Fruit fly (Drosophila melanogaster) whole organism, embryonic: ENCODE measurements around the gene Rpp30.

Experiments used
- ATbp ChIP-seq: fragments of 200-800 bp; sonication (Bioruptor generic); optimal IDR thresholded peaks from 2 replicates; lab custom pipeline; 2017; ENCODE audit warnings: missing biosample characterization, mild to moderate bottlenecking, missing genetic modification characterization, missing genetic modification reagents
- Bdp1 ChIP-seq: fragments of 200-800 bp; sonication (Bioruptor generic); optimal IDR thresholded peaks from 3 replicates; lab custom pipeline; 2016; ENCODE audit warnings: missing biosample characterization, missing genetic modification characterization
- BtbVII ChIP-seq: fragments of 200-800 bp; sonication (Bioruptor generic); optimal IDR thresholded peaks from 3 replicates; lab custom pipeline; 2017; ENCODE audit warnings: missing biosample characterization, mild to moderate bottlenecking, missing genetic modification characterization
- CG10431 ChIP-seq: fragments of 200-800 bp; sonication (Bioruptor generic); optimal IDR thresholded peaks from 3 replicates; lab custom pipeline; 2018; ENCODE audit warnings: missing biosample characterization, mild to moderate bottlenecking, missing genetic modification characterization
- CG11085 ChIP-seq: fragments of 200-800 bp; sonication (Bioruptor generic); IDR thresholded peaks from 2 replicates; pipeline ENCODE4 v1.3.6; 2022; ENCODE audit warnings: missing biosample characterization, missing genetic modification characterization
- CG12155 ChIP-seq: fragments of 200-800 bp; sonication (Bioruptor generic); optimal IDR thresholded peaks from 3 replicates; lab custom pipeline; 2016; ENCODE audit warnings: missing biosample characterization, missing genetic modification characterization
- CG12769 ChIP-seq: fragments of 200-800 bp; sonication (Bioruptor generic); optimal IDR thresholded peaks from 2 replicates; lab custom pipeline; 2019; ENCODE audit warnings: missing biosample characterization, mild to moderate bottlenecking, missing genetic modification characterization, moderate library complexity
- CG1603 ChIP-seq: fragments of 200-800 bp; sonication (Bioruptor generic); optimal IDR thresholded peaks from 2 replicates; lab custom pipeline; 2019; ENCODE audit warnings: missing biosample characterization, mild to moderate bottlenecking, missing genetic modification characterization, moderate library complexity
- CG16779 ChIP-seq: fragments of 200-800 bp; sonication (Bioruptor generic); IDR thresholded peaks from 2 replicates; pipeline ENCODE4 v1.3.6; 2022; ENCODE audit warnings: missing biosample characterization, missing genetic modification characterization
- CG1792 ChIP-seq: fragments of 200-800 bp; sonication (Bioruptor generic); optimal IDR thresholded peaks from 2 replicates; lab custom pipeline; 2016; ENCODE audit warnings: missing biosample characterization, missing genetic modification characterization
- CG2199 ChIP-seq: fragments of 200-800 bp; sonication (Bioruptor generic); IDR thresholded peaks from 3 replicates; pipeline ENCODE4 v1.3.6; 2022; ENCODE audit warnings: missing biosample characterization, missing genetic modification characterization
- CG2712 ChIP-seq: fragments of 200-800 bp; optimal IDR thresholded peaks from 3 replicates; lab custom pipeline; 2019; ENCODE audit warnings: missing biosample characterization, mild to moderate bottlenecking, missing genetic modification characterization, moderate library complexity
- CG33213 ChIP-seq: fragments of 200-800 bp; sonication (Bioruptor generic); optimal IDR thresholded peaks from 3 replicates; lab custom pipeline; 2016; ENCODE audit warnings: missing biosample characterization, missing genetic modification characterization
- CG3407 ChIP-seq: fragments of 200-800 bp; sonication (Bioruptor generic); optimal IDR thresholded peaks from 2 replicates; lab custom pipeline; 2018; ENCODE audit warnings: missing biosample characterization, mild to moderate bottlenecking, missing genetic modification characterization
- CG4707 ChIP-seq: fragments of 200-800 bp; sonication (Bioruptor generic); optimal IDR thresholded peaks from 2 replicates; lab custom pipeline; 2018; ENCODE audit warnings: missing biosample characterization, mild to moderate bottlenecking, missing genetic modification characterization, moderate library complexity
- CG7271 ChIP-seq: fragments of 200-800 bp; sonication (Bioruptor generic); optimal IDR thresholded peaks from 2 replicates; lab custom pipeline; 2018; ENCODE audit warnings: missing biosample characterization, mild to moderate bottlenecking, missing genetic modification characterization, moderate library complexity
- CG7357 ChIP-seq: fragments of 200-800 bp; sonication (Bioruptor generic); IDR thresholded peaks from 3 replicates; pipeline ENCODE4 v1.3.6; 2022; ENCODE audit warnings: missing biosample characterization, missing genetic modification characterization
- CG7556 ChIP-seq: fragments of 200-800 bp; sonication (Bioruptor generic); optimal IDR thresholded peaks from 2 replicates; lab custom pipeline; 2017; ENCODE audit warnings: missing biosample characterization, mild to moderate bottlenecking, missing genetic modification characterization
- CG7786 ChIP-seq: fragments of 200-800 bp; sonication (Bioruptor generic); optimal IDR thresholded peaks from 2 replicates; lab custom pipeline; 2016; ENCODE audit warnings: missing biosample characterization, missing genetic modification characterization
- CG8281 ChIP-seq: fragments of 200-800 bp; sonication (Bioruptor generic); optimal IDR thresholded peaks from 2 replicates; lab custom pipeline; 2018; ENCODE audit warnings: missing biosample characterization, mild to moderate bottlenecking, missing genetic modification characterization, moderate library complexity
- CG8478 ChIP-seq: fragments of >200 bp; optimal IDR thresholded peaks from 2 replicates; lab custom pipeline; 2018
- D ChIP-seq, 2 experiments: fragments of 200-800 bp in 1 of 2; fragments of >200 bp in 1 of 2; sonication (Bioruptor generic) in 1 of 2; optimal IDR thresholded peaks; 2 replicates in 1 of 2; 3 replicates in 1 of 2; lab custom pipeline; 2017; ENCODE audit warnings: mild to moderate bottlenecking in 1 of 2, missing biosample characterization in 1 of 2, missing genetic modification characterization in 1 of 2, missing genetic modification reagents in 1 of 2
- Dbx ChIP-seq: fragments of 200-800 bp; sonication (Bioruptor generic); IDR thresholded peaks from 3 replicates; pipeline ENCODE4 v1.3.6; 2022; ENCODE audit warnings: missing biosample characterization, missing genetic modification characterization
- Doc2 ChIP-seq: fragments of 200-800 bp; sonication (Bioruptor generic); IDR thresholded peaks from 2 replicates; pipeline ENCODE4 v1.3.6; 2022; ENCODE audit warnings: missing biosample characterization, missing genetic modification characterization
- Eip74EF ChIP-seq, 2 experiments: fragments of 200-800 bp in 1 of 2; fragments of >200 bp in 1 of 2; sonication (Bioruptor generic) in 1 of 2; optimal IDR thresholded peaks; 2 replicates each; lab custom pipeline; 2017 to 2019; ENCODE audit warnings: missing biosample characterization in 2 of 2, missing genetic modification characterization in 2 of 2, mild to moderate bottlenecking in 1 of 2, moderate library complexity in 1 of 2
- GATAe ChIP-seq: fragments of 200-800 bp; sonication (Bioruptor generic); conservative IDR thresholded peaks from 2 replicates; pipeline ENCODE4 v1.3.6; 2022; ENCODE audit warnings: missing biosample characterization, missing genetic modification characterization
- Rfx ChIP-seq: fragments of 200-800 bp; sonication (Bioruptor generic); IDR thresholded peaks from 2 replicates; pipeline ENCODE4 v1.3.6; 2022; ENCODE audit warnings: missing biosample characterization, missing genetic modification characterization
- ab ChIP-seq: fragments of 200-800 bp; sonication (Bioruptor generic); optimal IDR thresholded peaks from 2 replicates; lab custom pipeline; 2016; ENCODE audit warnings: missing biosample characterization, missing genetic modification characterization
- ase ChIP-seq: fragments of 200-800 bp; sonication (Bioruptor generic); IDR thresholded peaks from 3 replicates; pipeline ENCODE4 v1.3.6; 2022; ENCODE audit warnings: missing biosample characterization, missing genetic modification characterization
- ato ChIP-seq: fragments of 200-800 bp; sonication (Bioruptor generic); IDR thresholded peaks from 2 replicates; pipeline ENCODE4 v1.3.6; 2022; ENCODE audit warnings: missing biosample characterization, missing genetic modification characterization; ENCODE audit not compliant: partially characterized antibody
- bab2 ChIP-seq: fragments of 200-800 bp; sonication (Bioruptor generic); optimal IDR thresholded peaks from 2 replicates; lab custom pipeline; 2016; ENCODE audit warnings: missing biosample characterization, missing genetic modification characterization
- bcd ChIP-seq: fragments of 200-800 bp; sonication (Bioruptor generic); optimal IDR thresholded peaks from 2 replicates; lab custom pipeline; 2017; ENCODE audit warnings: missing biosample characterization, mild to moderate bottlenecking, missing genetic modification characterization
- caup ChIP-seq: fragments of 200-800 bp; sonication (Bioruptor generic); optimal IDR thresholded peaks from 3 replicates; lab custom pipeline; 2017; ENCODE audit warnings: missing biosample characterization, mild to moderate bottlenecking, missing genetic modification characterization, moderate library complexity; ENCODE audit not compliant: severe bottlenecking
- crol ChIP-seq: fragments of 200-800 bp; sonication (Bioruptor generic); IDR thresholded peaks from 2 replicates; pipeline ENCODE4 v1.3.6; 2022; ENCODE audit warnings: missing biosample characterization, missing genetic modification characterization
- danr ChIP-seq: fragments of 200-800 bp; sonication (Bioruptor generic); IDR thresholded peaks from 2 replicates; pipeline ENCODE4 v1.3.6; 2022; ENCODE audit warnings: missing biosample characterization, missing genetic modification characterization
- dmrt11E ChIP-seq: fragments of 200-800 bp; sonication (Bioruptor generic); optimal IDR thresholded peaks from 3 replicates; lab custom pipeline; 2018; ENCODE audit warnings: missing biosample characterization, mild to moderate bottlenecking, missing genetic modification characterization, moderate library complexity
- dpn ChIP-seq, 2 experiments: fragments of 200-800 bp; sonication (Bioruptor generic); optimal IDR thresholded peaks; 3 replicates each; lab custom pipeline; 2016; ENCODE audit warnings: missing biosample characterization in 2 of 2, missing genetic modification characterization in 2 of 2
- dysf ChIP-seq: fragments of 200-800 bp; sonication (Bioruptor generic); IDR thresholded peaks from 3 replicates; pipeline ENCODE4 v1.3.6; 2022; ENCODE audit warnings: missing biosample characterization, missing genetic modification characterization
- emc ChIP-seq: fragments of 200-800 bp; sonication (Bioruptor generic); optimal IDR thresholded peaks from 2 replicates; lab custom pipeline; 2016; ENCODE audit warnings: missing biosample characterization, missing genetic modification characterization
- eve ChIP-seq, 2 experiments: fragments of >200 bp; optimal IDR thresholded peaks; 2 replicates each; lab custom pipeline; 2017; ENCODE audit warnings: missing biosample characterization in 2 of 2, missing genetic modification characterization in 2 of 2
- ewg ChIP-seq: fragments of 200-800 bp; sonication (Bioruptor generic); optimal IDR thresholded peaks from 3 replicates; lab custom pipeline; 2017; ENCODE audit warnings: mild to moderate bottlenecking, missing biosample characterization, missing genetic modification reagents, missing genetic modification characterization
- fd3F ChIP-seq: fragments of 200-800 bp; sonication (Bioruptor generic); optimal IDR thresholded peaks from 2 replicates; lab custom pipeline; 2018; ENCODE audit warnings: missing biosample characterization, mild to moderate bottlenecking, missing genetic modification characterization, moderate library complexity
- fd96Cb ChIP-seq: fragments of 200-800 bp; sonication (Bioruptor generic); optimal IDR thresholded peaks from 2 replicates; lab custom pipeline; 2018; ENCODE audit warnings: missing biosample characterization, mild to moderate bottlenecking, missing genetic modification characterization, moderate library complexity
- hth ChIP-seq: fragments of >200 bp; optimal IDR thresholded peaks from 2 replicates; lab custom pipeline; 2017; ENCODE audit warnings: inconsistent platforms
- mam ChIP-seq: fragments of 200-800 bp; sonication (Bioruptor generic); optimal IDR thresholded peaks from 3 replicates; lab custom pipeline; 2016; ENCODE audit warnings: missing biosample characterization, missing genetic modification characterization
- nerfin-2 ChIP-seq: fragments of 200-800 bp; sonication (Bioruptor generic); IDR thresholded peaks from 2 replicates; pipeline ENCODE4 v1.3.6; 2022; ENCODE audit warnings: missing biosample characterization, missing genetic modification characterization; ENCODE audit not compliant: partially characterized antibody
- prd ChIP-seq, 3 experiments: fragments of >200 bp in 2 of 3; fragments of 200-800 bp in 1 of 3; sonication (Bioruptor generic) in 1 of 3; optimal IDR thresholded peaks in 2 of 3; IDR thresholded peaks in 1 of 3; 2 replicates in 2 of 3; 3 replicates in 1 of 3; pipeline versions ENCODE4 v1.3.6 to Lab custom; 2017 to 2022; ENCODE audit warnings: missing biosample characterization in 1 of 3, missing genetic modification characterization in 1 of 3
- ro ChIP-seq: fragments of 200-800 bp; sonication (Bioruptor generic); IDR thresholded peaks from 2 replicates; pipeline ENCODE4 v1.3.6; 2022; ENCODE audit warnings: missing biosample characterization, missing genetic modification characterization
- salm ChIP-seq: fragments of 200-800 bp; sonication (Bioruptor generic); optimal IDR thresholded peaks from 2 replicates; lab custom pipeline; 2018; ENCODE audit warnings: missing biosample characterization, mild to moderate bottlenecking, missing genetic modification characterization
- sob ChIP-seq: fragments of 200-800 bp; sonication (Bioruptor generic); IDR thresholded peaks from 2 replicates; pipeline ENCODE4 v1.3.6; 2022; ENCODE audit warnings: missing biosample characterization, missing genetic modification characterization
- trh ChIP-seq: fragments of 200-800 bp; sonication (Bioruptor generic); optimal IDR thresholded peaks from 2 replicates; lab custom pipeline; 2016; ENCODE audit warnings: missing biosample characterization, missing genetic modification characterization

Gene Rpp30

DNA sequence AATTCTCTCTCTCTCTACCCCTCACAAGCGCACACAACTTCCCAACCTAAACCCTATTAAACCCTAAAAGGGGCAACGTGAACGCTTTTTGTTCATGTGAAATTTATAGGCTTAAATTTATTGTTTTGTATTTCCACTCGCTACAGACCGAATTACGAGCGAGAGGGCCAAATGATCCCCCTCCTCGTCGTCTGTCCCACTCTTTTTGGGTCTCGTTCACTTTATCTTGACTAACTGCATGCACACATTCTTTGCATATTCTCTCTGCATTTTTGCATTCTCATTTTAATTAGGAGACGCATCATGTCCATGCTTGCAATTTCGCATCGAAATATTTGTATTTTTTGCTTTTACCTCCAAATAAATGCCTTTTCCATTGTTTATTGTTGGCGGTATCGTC, 31.0 kb downstream of the Rpp30 start (continued):
- no peak for TF ChIP-seq ro
- TF ChIP-seq CG16779 (GFP tag; lab: Robert Waterston, UW): no peak
- no peak for TF ChIP-seq CG7271 (tag; lab: Kevin White, UChicago)
- TF ChIP-seq ase (GFP tag; lab: Robert Waterston, UW): no peak
- TF ChIP-seq CG2199: 0 out of 3 replicates have a peak, but pooled peaks have one; percentile 11
- TF ChIP-seq CG12155: peak; percentile 74
- TF ChIP-seq fd96Cb (tag; lab: Kevin White, UChicago): no peak
- TF ChIP-seq GATAe (GFP tag; lab: Robert Waterston, UW): no peak
- TF ChIP-seq Bdp1 (GFP tag; lab: Kevin White, UChicago): no peak
- no peak for TF ChIP-seq prd (optimal IDR thresholded peaks at IDR 0.05; lab: Kevin White, UChicago)
- no peak for TF ChIP-seq prd (GFP tag; IDR thresholded peaks at IDR 0.05; lab: Robert Waterston, UW)
- no peak for TF ChIP-seq CG7556 (GFP tag; lab: Kevin White, UChicago)
- no peak for TF ChIP-seq emc
- TF ChIP-seq Eip74EF (GFP tag; optimal IDR thresholded peaks at IDR 0.05; lab: Kevin White, UChicago): no peak
- 0 out of 2 replicates have a peak, but pooled peaks have one; percentile 20 for TF ChIP-seq ato
- TF ChIP-seq crol (GFP tag; lab: Robert Waterston, UW): peak; percentile 52; the same call in 1 of the 2 replicates
- TF ChIP-seq Doc2 (GFP tag; lab: Robert Waterston, UW): no peak
- TF ChIP-seq bcd (GFP tag; lab: Kevin White, UChicago): no peak
- no peak for TF ChIP-seq CG10431 (GFP tag; lab: Kevin White, UChicago)
- no peak for TF ChIP-seq fd3F (GFP tag; lab: Kevin White, UChicago)
- TF ChIP-seq ewg: no peak
- TF ChIP-seq nerfin-2 (GFP tag; lab: Robert Waterston, UW): peak; percentile 40; the same call in 1 of the 2 replicates
- TF ChIP-seq dpn (GFP tag; optimal IDR thresholded peaks at IDR 0.05; lab: Kevin White, UChicago): no peak
- no peak for TF ChIP-seq CG7357 (GFP tag; lab: Robert Waterston, UW)
- TF ChIP-seq eve (GFP tag; optimal IDR thresholded peaks at IDR 0.05; lab: Kevin White, UChicago): no peak
- TF ChIP-seq CG33213 (GFP tag; lab: Kevin White, UChicago): no peak
- no peak for TF ChIP-seq CG2712 (tag; lab: Kevin White, UChicago)

DNA sequence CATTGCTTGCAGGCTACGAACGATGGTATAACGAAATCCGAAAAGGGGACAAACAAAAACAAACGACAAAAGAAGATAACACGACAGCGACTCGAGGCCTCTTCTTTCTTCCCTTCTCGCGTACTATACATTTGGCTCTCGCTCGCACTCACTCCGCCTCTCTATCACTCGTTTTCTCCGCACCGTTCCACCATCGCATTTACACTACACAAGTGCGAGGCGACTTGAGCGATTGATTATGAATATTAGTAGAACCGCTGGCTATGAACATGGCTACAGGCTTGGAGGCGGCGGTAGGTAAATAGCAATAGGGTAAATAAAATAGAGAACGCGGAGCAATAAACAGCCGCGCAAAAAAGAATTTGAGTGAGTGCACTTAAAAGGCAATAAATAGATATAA, 31.7 kb downstream of the Rpp30 start:
- TF ChIP-seq CG1603 (tag; lab: Kevin White, UChicago) (peak; percentile 46), CG1792 (GFP tag; lab: Kevin White, UChicago) (peak; percentile 38), trh (GFP tag; lab: Kevin White, UChicago) (peak; percentile 3), CG7786 (no peak), CG11085 (GFP tag; lab: Robert Waterston, UW) (no peak), danr (GFP tag; lab: Robert Waterston, UW) (no peak), Dbx (GFP tag; lab: Robert Waterston, UW) (0 out of 3 replicates have a peak, but pooled peaks have one; percentile 29), ATbp (GFP tag; lab: Kevin White, UChicago) (peak; percentile 76), Rfx (GFP tag; lab: Robert Waterston, UW) (peak; percentile 11; the same call in 1 of the 2 replicates), salm (tag; lab: Kevin White, UChicago) (peak; percentile 42), sob (GFP tag; lab: Robert Waterston, UW) (peak; percentile 48; the same call in 1 of the 2 replicates), hth (lab: Kevin White, UChicago) (no peak), dmrt11E (tag; lab: Kevin White, UChicago) (peak; percentile 27), D (optimal IDR thresholded peaks at IDR 0.05; lab: Kevin White, UChicago) (no peak), D (GFP tag; optimal IDR thresholded peaks at IDR 0.05; lab: Kevin White, UChicago) (peak; percentile 11), CG8478 (lab: Kevin White, UChicago) (no peak), CG4707 (peak; percentile 58), bab2 (GFP tag; lab: Kevin White, UChicago) (peak; percentile 59), CG12769 (tag; lab: Kevin White, UChicago) (no peak), BtbVII (peak; percentile 1), CG8281 (tag; lab: Kevin White, UChicago) (peak; percentile 33), CG3407 (GFP tag; lab: Kevin White, UChicago) (peak; percentile 47), dysf (GFP tag; lab: Robert Waterston, UW) (0 out of 3 replicates have a peak, but pooled peaks have one; percentile 4), ab (no peak), mam (GFP tag; lab: Kevin White, UChicago) (no peak), caup (GFP tag; lab: Kevin White, UChicago) (peak; percentile 4)
